Worm (Caenorhabditis elegans) whole organism, L2 larva: ENCODE measurements around the gene gst-39.

Experiments
- F13H6.1 ChIP-seq: sonication (generic microtip); optimal IDR thresholded peaks from 2 replicates; lab custom pipeline; 2016; ENCODE audit warnings: missing genetic modification characterization, missing compliant biosample characterization
- R02D3.7 ChIP-seq: fragments of 150-350 bp; optimal IDR thresholded peaks from 2 replicates; lab custom pipeline; 2014; ENCODE audit warnings: missing biosample characterization, missing genetic modification characterization
- Y55F3AM.14 ChIP-seq: fragments of 200-800 bp; sonication (Bioruptor generic); optimal IDR thresholded peaks from 2 replicates; lab custom pipeline; 2018; ENCODE audit warnings: mild to moderate bottlenecking, missing genetic modification characterization, missing compliant biosample characterization
- ZK546.5 ChIP-seq: sonication (generic microtip); optimal IDR thresholded peaks from 2 replicates; lab custom pipeline; 2017; ENCODE audit warnings: missing biosample characterization, missing genetic modification characterization
- alr-1 ChIP-seq: fragments of 150-350 bp; optimal IDR thresholded peaks from 2 replicates; lab custom pipeline; 2014; ENCODE audit warnings: missing biosample characterization, missing genetic modification characterization
- aly-2 ChIP-seq: fragments of 150-350 bp; optimal IDR thresholded peaks from 2 replicates; lab custom pipeline; 2014; ENCODE audit warnings: missing biosample characterization, missing genetic modification characterization
- ama-1 ChIP-seq: fragments of 150-350 bp; optimal IDR thresholded peaks from 2 replicates; lab custom pipeline; 2018; ENCODE audit warnings: inconsistent platforms
- blmp-1 ChIP-seq: sonication (generic microtip); optimal IDR thresholded peaks from 2 replicates; lab custom pipeline; 2017; ENCODE audit warnings: missing genetic modification characterization, mild to moderate bottlenecking, missing compliant biosample characterization, antibody characterized with exemption, moderate library complexity; ENCODE audit not compliant: insufficient read depth
- ceh-16 ChIP-seq: fragments of 150-350 bp; optimal IDR thresholded peaks from 2 replicates; lab custom pipeline; 2014; ENCODE audit warnings: missing biosample characterization, missing genetic modification characterization
- ceh-82 ChIP-seq: fragments of 150-350 bp; optimal IDR thresholded peaks from 2 replicates; lab custom pipeline; 2014; ENCODE audit warnings: missing biosample characterization, missing genetic modification characterization
- dmd-4 ChIP-seq: sonication (generic microtip); optimal IDR thresholded peaks from 2 replicates; lab custom pipeline; 2017; ENCODE audit warnings: missing biosample characterization, missing genetic modification characterization
- egl-27 ChIP-seq: sonication (generic microtip); optimal IDR thresholded peaks from 3 replicates; lab custom pipeline; 2017; ENCODE audit warnings: missing biosample characterization, missing genetic modification reagents, missing genetic modification characterization
- fos-1 ChIP-seq: fragments of 150-350 bp; optimal IDR thresholded peaks from 2 replicates; lab custom pipeline; 2014; ENCODE audit warnings: missing biosample characterization, missing genetic modification characterization
- gmeb-1 ChIP-seq: fragments of 150-350 bp; optimal IDR thresholded peaks from 2 replicates; lab custom pipeline; 2014; ENCODE audit warnings: missing biosample characterization, missing genetic modification characterization
- lin-11 ChIP-seq: fragments of 150-350 bp; sonication (generic microtip); optimal IDR thresholded peaks from 2 replicates; lab custom pipeline; 2014; ENCODE audit warnings: missing biosample characterization, missing genetic modification characterization, inconsistent platforms, mixed read lengths
- lin-13 ChIP-seq: fragments of 150-350 bp; optimal IDR thresholded peaks from 2 replicates; lab custom pipeline; 2014; ENCODE audit warnings: missing biosample characterization, missing genetic modification reagents, missing genetic modification characterization
- lin-39 ChIP-seq: fragments of 150-350 bp; optimal IDR thresholded peaks from 2 replicates; lab custom pipeline; 2014; ENCODE audit warnings: missing biosample characterization, missing genetic modification reagents, missing genetic modification characterization
- lsy-2 ChIP-seq, 2 experiments: fragments of 150-350 bp in 1 of 2; sonication (generic microtip) in 1 of 2; optimal IDR thresholded peaks; 2 replicates each; lab custom pipeline; 2014 to 2017; ENCODE audit warnings: missing biosample characterization in 2 of 2, missing genetic modification characterization in 2 of 2
- mab-5 ChIP-seq: fragments of 150-350 bp; optimal IDR thresholded peaks from 2 replicates; lab custom pipeline; 2014; ENCODE audit warnings: missing biosample characterization, missing genetic modification characterization
- mbf-1 ChIP-seq: sonication (generic microtip); optimal IDR thresholded peaks from 2 replicates; lab custom pipeline; 2017; ENCODE audit warnings: missing biosample characterization, missing genetic modification characterization
- mdl-1 ChIP-seq, 2 experiments: fragments of 150-350 bp in 1 of 2; sonication (generic microtip) in 1 of 2; optimal IDR thresholded peaks; 2 replicates each; lab custom pipeline; 2017; ENCODE audit warnings: missing biosample characterization in 2 of 2, missing genetic modification characterization in 2 of 2
- nhr-10 ChIP-seq: sonication (generic microtip); optimal IDR thresholded peaks from 2 replicates; lab custom pipeline; 2017; ENCODE audit warnings: missing biosample characterization, missing genetic modification characterization
- nhr-11 ChIP-seq: fragments of 150-350 bp; optimal IDR thresholded peaks from 2 replicates; lab custom pipeline; 2014; ENCODE audit warnings: missing biosample characterization, missing genetic modification characterization
- nhr-12 ChIP-seq: fragments of 150-350 bp; optimal IDR thresholded peaks from 2 replicates; lab custom pipeline; 2014; ENCODE audit warnings: missing biosample characterization, missing genetic modification characterization
- nhr-129 ChIP-seq: fragments of 150-350 bp; optimal IDR thresholded peaks from 2 replicates; lab custom pipeline; 2014; ENCODE audit warnings: missing biosample characterization, missing genetic modification characterization
- nhr-21 ChIP-seq: fragments of 150-350 bp; optimal IDR thresholded peaks from 2 replicates; lab custom pipeline; 2014; ENCODE audit warnings: missing biosample characterization, missing genetic modification characterization
- nhr-23 ChIP-seq: fragments of 150-350 bp; optimal IDR thresholded peaks from 2 replicates; lab custom pipeline; 2014; ENCODE audit warnings: missing biosample characterization, missing genetic modification reagents, missing genetic modification characterization
- nhr-237 ChIP-seq: fragments of 150-350 bp; optimal IDR thresholded peaks from 2 replicates; lab custom pipeline; 2014; ENCODE audit warnings: missing biosample characterization, missing genetic modification characterization
- nhr-6 ChIP-seq: fragments of 150-350 bp; optimal IDR thresholded peaks from 2 replicates; lab custom pipeline; 2014; ENCODE audit warnings: missing biosample characterization, missing genetic modification characterization
- sem-4 ChIP-seq: fragments of 150-350 bp; optimal IDR thresholded peaks from 2 replicates; lab custom pipeline; 2014; ENCODE audit warnings: missing biosample characterization, missing genetic modification reagents, missing genetic modification characterization
- skn-1 ChIP-seq: sonication (generic microtip); optimal IDR thresholded peaks from 2 replicates; lab custom pipeline; 2017; ENCODE audit warnings: missing biosample characterization, missing genetic modification characterization
- sma-9 ChIP-seq, 2 experiments: fragments of 150-350 bp in 1 of 2; sonication (generic microtip) in 1 of 2; optimal IDR thresholded peaks; 2 replicates each; lab custom pipeline; 2014 to 2016; ENCODE audit warnings: missing genetic modification characterization in 2 of 2, mild to moderate bottlenecking in 1 of 2, missing biosample characterization in 1 of 2, missing compliant biosample characterization in 1 of 2, missing genetic modification reagents in 1 of 2, moderate library complexity in 1 of 2
- unc-39 ChIP-seq: fragments of 150-350 bp; optimal IDR thresholded peaks from 2 replicates; lab custom pipeline; 2014; ENCODE audit warnings: missing biosample characterization, missing genetic modification characterization
- unc-55 ChIP-seq: fragments of 150-350 bp; sonication (generic microtip); optimal IDR thresholded peaks from 3 replicates; lab custom pipeline; 2014; ENCODE audit warnings: missing biosample characterization, missing genetic modification reagents, missing genetic modification characterization
- unc-62 ChIP-seq: fragments of 150-350 bp; optimal IDR thresholded peaks from 2 replicates; lab custom pipeline; 2014; ENCODE audit warnings: missing biosample characterization, missing genetic modification reagents, missing genetic modification characterization
- zag-1 ChIP-seq: fragments of 150-350 bp; optimal IDR thresholded peaks from 2 replicates; lab custom pipeline; 2014; ENCODE audit warnings: missing biosample characterization, missing genetic modification characterization
- ztf-1 ChIP-seq: fragments of 200-800 bp; sonication (Bioruptor generic); conservative IDR thresholded peaks from 2 replicates; pipeline ENCODE4 v1.3.6; 2022; ENCODE audit warnings: missing genetic modification characterization, missing compliant biosample characterization
- ztf-11 ChIP-seq: sonication (generic microtip); optimal IDR thresholded peaks from 2 replicates; lab custom pipeline; 2017; ENCODE audit warnings: missing biosample characterization, missing genetic modification characterization
- ztf-4 ChIP-seq: fragments of 150-350 bp; optimal IDR thresholded peaks from 2 replicates; lab custom pipeline; 2014; ENCODE audit warnings: missing biosample characterization, missing genetic modification characterization

Gene gst-39

ce11 chrII:15164453-15164852 lies 7.3 kb downstream of the gst-39 start, which contains the start of gene gst-26:
Gene gst-26 (minus strand): TSS chrII:15164553.
- TF ChIP-seq lsy-2 (tag; optimal IDR thresholded peaks at IDR 0.05; lab: Kevin White, UChicago) (no peak), lin-39 (tag; lab: Kevin White, UChicago) (no peak), fos-1 (peak; percentile 25), unc-55 (GFP tag; lab: Kevin White, UChicago) (no peak), alr-1 (no peak), Y55F3AM.14 (GFP tag; lab: Kevin White, UChicago) (no peak), mbf-1 (tag; lab: Kevin White, UChicago) (no peak)

ce11 chrII:15158364-15158763 lies 13.4 kb downstream of the gst-39 start:
- TF ChIP-seq zag-1 (tag; lab: Kevin White, UChicago) (no peak), nhr-11 (no peak), gmeb-1 (tag; lab: Kevin White, UChicago) (no peak), nhr-237 (tag; lab: Kevin White, UChicago) (no peak), ama-1 (lab: Kevin White, UChicago) (no peak), sma-9 (GFP tag; optimal IDR thresholded peaks at IDR 0.05; lab: Kevin White, UChicago) (no peak), sma-9 (tag; optimal IDR thresholded peaks at IDR 0.05; lab: Kevin White, UChicago) (no peak), ZK546.5 (tag; lab: Kevin White, UChicago) (no peak), dmd-4 (tag; lab: Kevin White, UChicago) (no peak), unc-39 (tag; lab: Kevin White, UChicago) (no peak), lin-11 (no peak), sem-4 (tag; lab: Kevin White, UChicago) (no peak), nhr-12 (tag; lab: Kevin White, UChicago) (no peak), nhr-21 (no peak), alr-1 (no peak)

ce11 chrII:15157880-15158279 lies 13.8 kb downstream of the gst-39 start, which contains the start of gene ptr-20:
Gene ptr-20 (plus strand): TSS chrII:15158180.
- no peak for TF ChIP-seq blmp-1 (tag; lab: Kevin White, UChicago)
- TF ChIP-seq ztf-1, result no peak
- TF ChIP-seq unc-62 (GFP tag; lab: Kevin White, UChicago), result no peak
- TF ChIP-seq gmeb-1 (tag; lab: Kevin White, UChicago), result no peak
- TF ChIP-seq ceh-16 (tag; lab: Kevin White, UChicago), result no peak
- no peak for TF ChIP-seq sma-9 (GFP tag; optimal IDR thresholded peaks at IDR 0.05; lab: Kevin White, UChicago)
- no peak for TF ChIP-seq sma-9 (tag; optimal IDR thresholded peaks at IDR 0.05; lab: Kevin White, UChicago)
- TF ChIP-seq egl-27 (tag; lab: Kevin White, UChicago), result no peak
- no peak for TF ChIP-seq nhr-10 (tag; lab: Kevin White, UChicago)
- no peak for TF ChIP-seq nhr-6 (tag; lab: Kevin White, UChicago)
- no peak for TF ChIP-seq ztf-4 (tag; lab: Kevin White, UChicago)
- TF ChIP-seq sem-4 (tag; lab: Kevin White, UChicago), result no peak
- TF ChIP-seq mbf-1 (tag; lab: Kevin White, UChicago), result no peak
- no peak for TF ChIP-seq R02D3.7 (tag; lab: Kevin White, UChicago)
- TF ChIP-seq aly-2 (tag; lab: Kevin White, UChicago), result no peak
- TF ChIP-seq ztf-11 (tag; lab: Kevin White, UChicago), result no peak
- TF ChIP-seq ceh-82 (tag; lab: Kevin White, UChicago), result no peak

- no peak for TF ChIP-seq ztf-4 (tag; lab: Kevin White, UChicago)
- no peak for TF ChIP-seq fos-1
- TF ChIP-seq sma-9 (GFP tag; optimal IDR thresholded peaks at IDR 0.05; lab: Kevin White, UChicago), result no peak
- no peak for TF ChIP-seq sma-9 (tag; optimal IDR thresholded peaks at IDR 0.05; lab: Kevin White, UChicago)
- no peak for TF ChIP-seq skn-1 (tag; lab: Kevin White, UChicago)
- TF ChIP-seq nhr-23 (tag; lab: Kevin White, UChicago), result no peak
- TF ChIP-seq nhr-11, result no peak
- TF ChIP-seq ZK546.5 (tag; lab: Kevin White, UChicago), result no peak
- TF ChIP-seq mab-5 (tag; lab: Kevin White, UChicago), result no peak
- no peak for TF ChIP-seq aly-2 (tag; lab: Kevin White, UChicago)
- no peak for TF ChIP-seq mbf-1 (tag; lab: Kevin White, UChicago)
- TF ChIP-seq nhr-129, result no peak
- no peak for TF ChIP-seq lin-13 (GFP tag; lab: Kevin White, UChicago)
- no peak for TF ChIP-seq ama-1 (lab: Kevin White, UChicago)
- TF ChIP-seq ceh-82 (tag; lab: Kevin White, UChicago), result no peak
- TF ChIP-seq mdl-1 (tag; optimal IDR thresholded peaks at IDR 0.05; lab: Kevin White, UChicago), result no peak
- no peak for TF ChIP-seq F13H6.1 (tag; lab: Kevin White, UChicago)
- no peak for TF ChIP-seq sem-4 (tag; lab: Kevin White, UChicago)
- no peak for TF ChIP-seq unc-39 (tag; lab: Kevin White, UChicago)
- TF ChIP-seq lin-39 (tag; lab: Kevin White, UChicago), result no peak
- no peak for TF ChIP-seq unc-55 (GFP tag; lab: Kevin White, UChicago)
Observed at ce11 chrII:15148442-15148841, 23.3 kb downstream of the gst-39 start.
